Fruit fly (Drosophila melanogaster) whole organism, adult: ENCODE measurements around the gene CG42393.

ENCODE experiments used
- CG1620 ChIP-seq: fragments of 200-800 bp; sonication (Bioruptor generic); optimal IDR thresholded peaks from 2 replicates; lab custom pipeline; 2016; ENCODE audit warnings: missing biosample characterization, missing genetic modification characterization
- CG33017 ChIP-seq: fragments of 200-800 bp; sonication (Bioruptor generic); optimal IDR thresholded peaks from 2 replicates; lab custom pipeline; 2018; ENCODE audit warnings: missing biosample characterization, mild to moderate bottlenecking, missing genetic modification characterization, moderate library complexity
- CG7101 ChIP-seq: fragments of 200-800 bp; sonication (Bioruptor generic); optimal IDR thresholded peaks from 2 replicates; lab custom pipeline; 2018; ENCODE audit warnings: missing biosample characterization, mild to moderate bottlenecking, missing genetic modification characterization, moderate library complexity
- Clk ChIP-seq: fragments of 200-800 bp; sonication (Bioruptor generic); optimal IDR thresholded peaks from 2 replicates; lab custom pipeline; 2017; ENCODE audit warnings: missing biosample characterization, missing genetic modification characterization
- cic ChIP-seq: fragments of 200-800 bp; sonication (Bioruptor generic); optimal IDR thresholded peaks from 2 replicates; lab custom pipeline; 2017; ENCODE audit warnings: missing biosample characterization, mild to moderate bottlenecking, missing genetic modification characterization, moderate library complexity
- pad ChIP-seq: fragments of 200-800 bp; sonication (Bioruptor generic); optimal IDR thresholded peaks from 3 replicates; lab custom pipeline; 2017; ENCODE audit warnings: missing biosample characterization, missing genetic modification characterization, mild to moderate bottlenecking, moderate library complexity, missing genetic modification reagents

dm6 chr3L:17993269-17993668 is 49.3 kb upstream of the CG42393 start:
- no peak for TF ChIP-seq CG33017 (tag; lab: Kevin White, UChicago)
- TF ChIP-seq pad (GFP tag; lab: Kevin White, UChicago), result no peak
- no peak for TF ChIP-seq cic (GFP tag; lab: Kevin White, UChicago)
- TF ChIP-seq CG7101 (tag; lab: Kevin White, UChicago), result no peak
- TF ChIP-seq Clk (GFP tag; lab: Kevin White, UChicago), result no peak
- TF ChIP-seq CG1620, result no peak
